Worm (Caenorhabditis elegans) whole organism, dauer: ENCODE data around the gene F25B4.7.

Source experiments
- unc-62 ChIP-seq: sonication (generic microtip); optimal IDR thresholded peaks from 2 replicates; lab custom pipeline; 2017; ENCODE audit warnings: missing biosample characterization, missing genetic modification reagents, missing genetic modification characterization

F25B4.7 gene

ce11 chrV:5660604-5661209 is 26.3 kb downstream of the F25B4.7 start, which contains the start of the genes mut-14 and C14C11.2:
Gene mut-14, minus strand, starts transcription at chrV:5660704.
Gene C14C11.2, plus strand, starts transcription at chrV:5661159.
- TF ChIP-seq unc-62 (GFP tag; lab: Kevin White, UChicago), result no peak

- TF ChIP-seq unc-62 (GFP tag; lab: Kevin White, UChicago), result no peak
Observed at ce11 chrV:5653990-5654499, 33.0 kb downstream of the F25B4.7 start, which contains the start of gene hex-2. Gene hex-2, plus strand, starts transcription at chrV:5654449.

ce11 chrV:5651905-5652304 is 35.1 kb downstream of the F25B4.7 start:
- no peak for TF ChIP-seq unc-62 (GFP tag; lab: Kevin White, UChicago)

- no peak for TF ChIP-seq unc-62 (GFP tag; lab: Kevin White, UChicago)
Observed at ce11 chrV:5647359-5647758, 39.7 kb downstream of the F25B4.7 start, which contains the start of gene C14C11.4. Gene C14C11.4, plus strand, starts transcription at chrV:5647610.

ce11 chrV:5644171-5644570 is 42.9 kb downstream of the F25B4.7 start, which contains the start of gene srx-117:
Gene srx-117, plus strand, starts transcription at chrV:5644471.
- no peak for TF ChIP-seq unc-62 (GFP tag; lab: Kevin White, UChicago)
